Worm (Caenorhabditis elegans): ENCODE data around the gene ZK380.4.
A peak's percentile ranks its signal among the peaks of the same experiment; 100 is the strongest.
"Not testable (repeated sequence)": the region's sequence is repeated elsewhere in the genome, so short reads cannot be mapped to it uniquely, and the experiment has no call there.

ZK380.4 gene

ce11 chrX:1651668-1652067, at the start of gene ZK380.4:
TSS of gene ZK380.4 (minus strand) at chrX:1651994.
- TF ChIP-seq vab-15 (tag; optimal IDR thresholded peaks at IDR 0.05) = no peak
- TF ChIP-seq lin-13 (GFP tag; optimal IDR thresholded peaks at IDR 0.05) = no peak
- TF ChIP-seq nhr-47 (tag; optimal IDR thresholded peaks at IDR 0.05) = no peak
- no peak for TF ChIP-seq ceh-82 (tag; optimal IDR thresholded peaks at IDR 0.05)
- no peak for TF ChIP-seq pag-3 (tag; optimal IDR thresholded peaks at IDR 0.05; ENCODE audit: borderline replicate concordance, insufficient read depth)
- TF ChIP-seq lin-15B (tag; optimal IDR thresholded peaks at IDR 0.05) = no peak
- no peak for TF ChIP-seq nhr-85 (tag)
- TF ChIP-seq hlh-17 (GFP tag; optimal IDR thresholded peaks at IDR 0.05; ENCODE audit: borderline replicate concordance) = no peak
- TF ChIP-seq irx-1 (tag; optimal IDR thresholded peaks at IDR 0.05) = no peak
- TF ChIP-seq hpl-2 (GFP tag; optimal IDR thresholded peaks at IDR 0.05) = no peak
- no peak for TF ChIP-seq skn-1 (tag; optimal IDR thresholded peaks at IDR 0.05)

ce11 chrX:1698476-1698875, 46.7 kb upstream of the ZK380.4 start:
- TF ChIP-seq fos-1 (tag; optimal IDR thresholded peaks at IDR 0.05) (no peak), hlh-4 (tag; optimal IDR thresholded peaks at IDR 0.05) (no peak)

ce11 chrX:1696879-1697278, 45.1 kb upstream of the ZK380.4 start, which contains the start of gene C36C9.4:
TSS of gene C36C9.4 (minus strand) at chrX:1696979.
- TF ChIP-seq jun-1 (tag; optimal IDR thresholded peaks at IDR 0.05); mef-2 (tag; optimal IDR thresholded peaks at IDR 0.05); nhr-85 (tag): not testable (repeated sequence)

- not testable (repeated sequence) for TF ChIP-seq unc-62 (GFP tag; optimal IDR thresholded peaks at IDR 0.05); nhr-90 (tag; optimal IDR thresholded peaks at IDR 0.05; ENCODE audit: poor library complexity); sup-37 (GFP tag; optimal IDR thresholded peaks at IDR 0.05)
Observed at ce11 chrX:1690894-1691293, 39.1 kb upstream of the ZK380.4 start, which contains the start of gene C36C9.6. TSS of gene C36C9.6 (minus strand) at chrX:1690994.

ce11 chrX:1689996-1690395, 38.2 kb upstream of the ZK380.4 start, which contains the start of gene C36C9.12:
TSS of gene C36C9.12 (minus strand) at chrX:1690096.
- not testable (repeated sequence) for TF ChIP-seq ceh-82 (tag; optimal IDR thresholded peaks at IDR 0.05); hpl-2 (GFP tag; optimal IDR thresholded peaks at IDR 0.05); sptf-1 (tag; optimal IDR thresholded peaks at IDR 0.05)

- TF ChIP-seq ceh-90 (tag; optimal IDR thresholded peaks at IDR 0.05); ztf-4 (tag; optimal IDR thresholded peaks at IDR 0.05); ets-5 (GFP tag; IDR thresholded peaks at IDR 0.05): not testable (repeated sequence)
Observed at ce11 chrX:1687079-1687478, 35.3 kb upstream of the ZK380.4 start, which contains the start of gene C36C9.11. TSS of gene C36C9.11 (plus strand) at chrX:1687379.

- TF ChIP-seq ces-1 (GFP tag; optimal IDR thresholded peaks at IDR 0.05) (no peak), lin-39 (tag; optimal IDR thresholded peaks at IDR 0.05) (no peak), dsc-1 (tag; optimal IDR thresholded peaks at IDR 0.05) (no peak), efl-1 (optimal IDR thresholded peaks at IDR 0.05) (peak in 1 of 2 experiments; percentile 8), efl-1 (GFP tag; optimal IDR thresholded peaks at IDR 0.05 in 1 of 2) (no peak), ztf-11 (tag; optimal IDR thresholded peaks at IDR 0.05) (no peak), rnt-1 (tag; optimal IDR thresholded peaks at IDR 0.05) (no peak), snu-23 (GFP tag; optimal IDR thresholded peaks at IDR 0.05) (no peak)
Observed at ce11 chrX:1682558-1682957, 30.8 kb upstream of the ZK380.4 start, which contains the start of gene meg-4. TSS of gene meg-4 (plus strand) at chrX:1682954.

All from whole organism, L1 larva.